Fruit fly (Drosophila melanogaster) whole organism, embryonic: ENCODE measurements around the gene Mvb12.

Experiments used
- Abd-B ChIP-seq: fragments of 200-800 bp; sonication (Bioruptor generic); optimal IDR thresholded peaks from 2 replicates; lab custom pipeline; 2018; ENCODE audit warnings: missing biosample characterization, mild to moderate bottlenecking, missing genetic modification characterization, moderate library complexity
- Adf1 ChIP-seq: fragments of 200-800 bp; sonication (Bioruptor generic); IDR thresholded peaks from 2 replicates; pipeline ENCODE4 v1.3.6; 2022; ENCODE audit warnings: missing biosample characterization, missing genetic modification characterization
- CG10209 ChIP-seq: fragments of 200-800 bp; sonication (Bioruptor generic); optimal IDR thresholded peaks from 3 replicates; lab custom pipeline; 2017; ENCODE audit warnings: missing biosample characterization, mild to moderate bottlenecking, missing genetic modification characterization, missing genetic modification reagents
- CG11085 ChIP-seq: fragments of 200-800 bp; sonication (Bioruptor generic); IDR thresholded peaks from 2 replicates; pipeline ENCODE4 v1.3.6; 2022; ENCODE audit warnings: missing biosample characterization, missing genetic modification characterization
- CG12942 ChIP-seq: fragments of 200-800 bp; sonication (Bioruptor generic); optimal IDR thresholded peaks from 3 replicates; lab custom pipeline; 2016; ENCODE audit warnings: missing biosample characterization, missing genetic modification characterization
- CG13123 ChIP-seq: fragments of 200-800 bp; sonication (Bioruptor generic); optimal IDR thresholded peaks from 2 replicates; lab custom pipeline; 2016; ENCODE audit warnings: missing biosample characterization, missing genetic modification characterization
- CG13775 ChIP-seq: fragments of 200-800 bp; sonication (Bioruptor generic); optimal IDR thresholded peaks from 3 replicates; lab custom pipeline; 2017; ENCODE audit warnings: missing biosample characterization, mild to moderate bottlenecking, missing genetic modification characterization
- CG2120 ChIP-seq: fragments of 200-800 bp; sonication (Bioruptor generic); optimal IDR thresholded peaks from 3 replicates; lab custom pipeline; 2016; ENCODE audit warnings: missing biosample characterization, missing genetic modification characterization
- CG2129 ChIP-seq: fragments of 200-800 bp; sonication (Bioruptor generic); IDR thresholded peaks from 2 replicates; pipeline ENCODE4 v1.3.6; 2022; ENCODE audit warnings: missing biosample characterization, missing genetic modification characterization; ENCODE audit not compliant: partially characterized antibody
- CG32767 ChIP-seq: fragments of 200-800 bp; sonication (Bioruptor generic); IDR thresholded peaks from 2 replicates; pipeline ENCODE4 v1.3.6; 2022; ENCODE audit warnings: missing biosample characterization, missing genetic modification characterization
- CG33557 ChIP-seq: fragments of 200-800 bp; sonication (Bioruptor generic); optimal IDR thresholded peaks from 2 replicates; lab custom pipeline; 2019; ENCODE audit warnings: missing biosample characterization, mild to moderate bottlenecking, missing genetic modification characterization, moderate library complexity
- CG4617 ChIP-seq: fragments of 200-800 bp; sonication (Bioruptor generic); optimal IDR thresholded peaks from 3 replicates; lab custom pipeline; 2016; ENCODE audit warnings: missing biosample characterization, missing genetic modification characterization, borderline replicate concordance
- CG5245 ChIP-seq: fragments of 200-800 bp; sonication (Bioruptor generic); optimal IDR thresholded peaks from 3 replicates; lab custom pipeline; 2016; ENCODE audit warnings: missing biosample characterization, missing genetic modification characterization
- CG7357 ChIP-seq: fragments of 200-800 bp; sonication (Bioruptor generic); IDR thresholded peaks from 3 replicates; pipeline ENCODE4 v1.3.6; 2022; ENCODE audit warnings: missing biosample characterization, missing genetic modification characterization
- CG7987 ChIP-seq: fragments of 200-800 bp; sonication (Bioruptor generic); optimal IDR thresholded peaks from 2 replicates; lab custom pipeline; 2018; ENCODE audit warnings: missing biosample characterization, mild to moderate bottlenecking, missing genetic modification characterization, moderate library complexity
- Dip2 ChIP-seq: fragments of 200-800 bp; sonication (Bioruptor generic); IDR thresholded peaks from 2 replicates; pipeline ENCODE4 v1.3.6; 2022; ENCODE audit warnings: missing biosample characterization, missing genetic modification characterization
- Fer1 ChIP-seq: fragments of 200-800 bp; sonication (Bioruptor generic); optimal IDR thresholded peaks from 2 replicates; lab custom pipeline; 2017; ENCODE audit warnings: missing biosample characterization, mild to moderate bottlenecking, missing genetic modification characterization
- Fer2 ChIP-seq: fragments of 200-800 bp; sonication (Bioruptor generic); optimal IDR thresholded peaks from 2 replicates; lab custom pipeline; 2018; ENCODE audit warnings: missing biosample characterization, mild to moderate bottlenecking, missing genetic modification characterization, moderate library complexity
- Fer3 ChIP-seq: fragments of 200-800 bp; sonication (Bioruptor generic); optimal IDR thresholded peaks from 2 replicates; lab custom pipeline; 2018; ENCODE audit warnings: missing biosample characterization, mild to moderate bottlenecking, missing genetic modification characterization, moderate library complexity
- HLH4C ChIP-seq: fragments of 200-800 bp; sonication (Bioruptor generic); IDR thresholded peaks from 3 replicates; pipeline ENCODE4 v1.3.6; 2022; ENCODE audit warnings: missing biosample characterization, missing genetic modification characterization; ENCODE audit not compliant: partially characterized antibody
- Hand ChIP-seq: fragments of 200-800 bp; sonication (Bioruptor generic); optimal IDR thresholded peaks from 2 replicates; lab custom pipeline; 2017; ENCODE audit warnings: mild to moderate bottlenecking, missing biosample characterization, missing genetic modification reagents, missing genetic modification characterization
- Hr78 ChIP-seq, 2 experiments: fragments of 200-800 bp in 1 of 2; fragments of >200 bp in 1 of 2; sonication (Bioruptor generic) in 1 of 2; optimal IDR thresholded peaks; 2 replicates each; lab custom pipeline; 2017 to 2019; ENCODE audit warnings: missing biosample characterization in 2 of 2, missing genetic modification characterization in 2 of 2, mild to moderate bottlenecking in 1 of 2, moderate library complexity in 1 of 2
- Lhr ChIP-seq: fragments of 200-800 bp; sonication (Bioruptor generic); optimal IDR thresholded peaks from 3 replicates; lab custom pipeline; 2017; ENCODE audit warnings: mild to moderate bottlenecking, missing biosample characterization, missing genetic modification reagents, missing genetic modification characterization
- Lpt ChIP-seq: fragments of >200 bp; optimal IDR thresholded peaks from 2 replicates; lab custom pipeline; 2018; ENCODE audit warnings: missing biosample characterization, missing genetic modification characterization
- Mes4 ChIP-seq: fragments of 200-800 bp; sonication (Bioruptor generic); optimal IDR thresholded peaks from 2 replicates; lab custom pipeline; 2016; ENCODE audit warnings: missing biosample characterization, missing genetic modification characterization
- Myb ChIP-seq: fragments of 200-800 bp; sonication (Bioruptor generic); optimal IDR thresholded peaks from 2 replicates; lab custom pipeline; 2016; ENCODE audit warnings: missing biosample characterization, missing genetic modification characterization
- Oli ChIP-seq: fragments of 200-800 bp; sonication (Bioruptor generic); optimal IDR thresholded peaks from 2 replicates; lab custom pipeline; 2018; ENCODE audit warnings: missing biosample characterization, mild to moderate bottlenecking, missing genetic modification characterization, moderate library complexity
- PHDP ChIP-seq: fragments of 200-800 bp; sonication (Bioruptor generic); optimal IDR thresholded peaks from 3 replicates; lab custom pipeline; 2018; ENCODE audit warnings: missing biosample characterization, mild to moderate bottlenecking, missing genetic modification characterization, moderate library complexity
- Ptx1 ChIP-seq: fragments of 200-800 bp; sonication (Bioruptor generic); IDR thresholded peaks from 2 replicates; pipeline ENCODE4 v1.3.6; 2022; ENCODE audit warnings: missing biosample characterization, missing genetic modification characterization
- Side ChIP-seq: fragments of 200-800 bp; sonication (Bioruptor generic); optimal IDR thresholded peaks from 2 replicates; lab custom pipeline; 2016; ENCODE audit warnings: missing biosample characterization, missing genetic modification characterization
- TFAM ChIP-seq: fragments of 200-800 bp; sonication (Bioruptor generic); optimal IDR thresholded peaks from 2 replicates; lab custom pipeline; 2017; ENCODE audit warnings: missing biosample characterization, missing genetic modification characterization, inconsistent platforms
- abd-A ChIP-seq: fragments of 200-800 bp; sonication (Bioruptor generic); optimal IDR thresholded peaks from 3 replicates; lab custom pipeline; 2019; ENCODE audit warnings: missing biosample characterization, mild to moderate bottlenecking, missing genetic modification characterization, moderate library complexity
- bab2 ChIP-seq: fragments of 200-800 bp; sonication (Bioruptor generic); optimal IDR thresholded peaks from 2 replicates; lab custom pipeline; 2016; ENCODE audit warnings: missing biosample characterization, missing genetic modification characterization
- da ChIP-seq: fragments of 200-800 bp; sonication (Bioruptor generic); optimal IDR thresholded peaks from 2 replicates; lab custom pipeline; 2016; ENCODE audit warnings: missing biosample characterization, missing genetic modification characterization
- dati ChIP-seq: fragments of 200-800 bp; sonication (Bioruptor generic); IDR thresholded peaks from 2 replicates; pipeline ENCODE4 v1.3.6; 2022; ENCODE audit warnings: missing biosample characterization, missing genetic modification characterization
- dmrt99B ChIP-seq: fragments of 200-800 bp; sonication (Bioruptor generic); optimal IDR thresholded peaks from 2 replicates; lab custom pipeline; 2018; ENCODE audit warnings: missing biosample characterization, mild to moderate bottlenecking, missing genetic modification characterization, moderate library complexity
- grn ChIP-seq: fragments of 200-800 bp; sonication (Bioruptor generic); optimal IDR thresholded peaks from 3 replicates; lab custom pipeline; 2017; ENCODE audit warnings: missing biosample characterization, missing genetic modification characterization
- h ChIP-seq: fragments of >200 bp; optimal IDR thresholded peaks from 2 replicates; lab custom pipeline; 2017
- klu ChIP-seq: fragments of 200-800 bp; sonication (Bioruptor generic); IDR thresholded peaks from 2 replicates; pipeline ENCODE4 v1.3.6; 2022; ENCODE audit warnings: missing biosample characterization, missing genetic modification characterization
- knrl ChIP-seq: fragments of 200-800 bp; sonication (Bioruptor generic); IDR thresholded peaks from 3 replicates; pipeline ENCODE4 v1.3.6; 2022; ENCODE audit warnings: missing biosample characterization, missing genetic modification characterization; ENCODE audit not compliant: partially characterized antibody
- luna ChIP-seq: fragments of 200-800 bp; sonication (Bioruptor generic); optimal IDR thresholded peaks from 2 replicates; lab custom pipeline; 2016; ENCODE audit warnings: missing biosample characterization, missing genetic modification characterization
- nau ChIP-seq: fragments of 200-800 bp; sonication (Bioruptor generic); optimal IDR thresholded peaks from 3 replicates; lab custom pipeline; 2017; ENCODE audit warnings: missing biosample characterization, mild to moderate bottlenecking, missing genetic modification characterization, missing genetic modification reagents
- nmo ChIP-seq: fragments of 200-800 bp; sonication (Bioruptor generic); optimal IDR thresholded peaks from 2 replicates; lab custom pipeline; 2018; ENCODE audit warnings: missing biosample characterization, mild to moderate bottlenecking, missing genetic modification characterization, moderate library complexity
- org-1 ChIP-seq: fragments of 200-800 bp; sonication (Bioruptor generic); optimal IDR thresholded peaks from 2 replicates; lab custom pipeline; 2017; ENCODE audit warnings: missing biosample characterization, missing genetic modification characterization
- scrt ChIP-seq: fragments of 200-800 bp; sonication (Bioruptor generic); optimal IDR thresholded peaks from 2 replicates; lab custom pipeline; 2018; ENCODE audit warnings: missing biosample characterization, mild to moderate bottlenecking, missing genetic modification characterization, moderate library complexity
- seq ChIP-seq: fragments of 200-800 bp; sonication (Bioruptor generic); IDR thresholded peaks from 2 replicates; pipeline ENCODE4 v1.3.6; 2022; ENCODE audit warnings: missing biosample characterization, missing genetic modification characterization
- shn ChIP-seq: fragments of 200-800 bp; sonication (Bioruptor generic); optimal IDR thresholded peaks from 3 replicates; lab custom pipeline; 2016; ENCODE audit warnings: missing biosample characterization, missing genetic modification characterization
- sima ChIP-seq: fragments of 200-800 bp; sonication (Bioruptor generic); optimal IDR thresholded peaks from 2 replicates; lab custom pipeline; 2016; ENCODE audit warnings: missing biosample characterization, missing genetic modification characterization
- tll ChIP-seq, 2 experiments: fragments of 200-800 bp in 1 of 2; fragments of >200 bp in 1 of 2; sonication (Bioruptor generic) in 1 of 2; optimal IDR thresholded peaks; 2 replicates each; lab custom pipeline; 2017 to 2019; ENCODE audit warnings: missing biosample characterization in 2 of 2, missing genetic modification characterization in 2 of 2, mild to moderate bottlenecking in 1 of 2, moderate library complexity in 1 of 2
- trh ChIP-seq: fragments of 200-800 bp; sonication (Bioruptor generic); optimal IDR thresholded peaks from 2 replicates; lab custom pipeline; 2016; ENCODE audit warnings: missing biosample characterization, missing genetic modification characterization
- z ChIP-seq: fragments of 200-800 bp; sonication (Bioruptor generic); IDR thresholded peaks from 3 replicates; pipeline ENCODE4 v1.3.6; 2022; ENCODE audit warnings: missing biosample characterization, missing genetic modification characterization

Gene Mvb12

DNA sequence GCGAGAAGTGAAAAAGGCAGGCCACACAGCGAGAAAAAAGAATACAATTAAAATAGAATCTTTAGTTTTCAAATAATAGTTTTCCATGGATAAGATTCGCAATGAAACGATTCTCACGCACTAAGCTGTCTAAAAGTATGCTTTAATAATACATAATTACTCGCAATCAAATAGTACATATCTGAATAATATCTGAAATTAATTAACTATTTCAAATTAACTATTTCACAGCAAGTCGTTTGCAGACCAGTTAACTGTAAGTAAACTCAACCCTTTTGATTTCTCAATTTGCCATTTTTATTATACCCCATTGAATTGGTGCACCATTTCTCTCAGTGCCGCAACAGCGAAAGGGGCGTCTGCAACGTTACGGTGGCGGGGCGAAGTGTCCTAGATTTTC, 24.4 kb upstream of the Mvb12 start (continued):
- TF ChIP-seq z (GFP tag; lab: Robert Waterston, UW) (no peak), CG32767 (GFP tag; lab: Robert Waterston, UW) (no peak), Fer1 (GFP tag; lab: Kevin White, UChicago) (peak; percentile 57), scrt (no peak), da (no peak), CG7987 (GFP tag; lab: Kevin White, UChicago) (no peak), abd-A (tag; lab: Kevin White, UChicago) (no peak), TFAM (no peak), knrl (GFP tag; lab: Robert Waterston, UW) (no peak), CG13775 (GFP tag; lab: Kevin White, UChicago) (peak; percentile 10), Myb (GFP tag; lab: Kevin White, UChicago) (no peak), Fer3 (no peak), seq (GFP tag; lab: Robert Waterston, UW) (no peak), CG10209 (GFP tag; lab: Kevin White, UChicago) (peak; percentile 7), Hand (GFP tag; lab: Kevin White, UChicago) (peak; percentile 60), Abd-B (no peak), tll (GFP tag; optimal IDR thresholded peaks at IDR 0.05; lab: Kevin White, UChicago) (no peak), nau (no peak), bab2 (GFP tag; lab: Kevin White, UChicago) (no peak), PHDP (no peak), luna (GFP tag; lab: Kevin White, UChicago) (no peak), CG2120 (peak; percentile 51), HLH4C (GFP tag; lab: Robert Waterston, UW) (no peak), Ptx1 (GFP tag; lab: Robert Waterston, UW) (0 out of 2 replicates have a peak, but pooled peaks have one; percentile 18), klu (no peak), Lpt (GFP tag; lab: Kevin White, UChicago) (no peak), Dip2 (GFP tag; lab: Robert Waterston, UW) (no peak), Fer2 (no peak), Adf1 (no peak), CG5245 (GFP tag; lab: Kevin White, UChicago) (no peak), Side (GFP tag; lab: Kevin White, UChicago) (no peak), Hr78 (GFP tag; optimal IDR thresholded peaks at IDR 0.05; lab: Kevin White, UChicago) (no peak), CG11085 (GFP tag; lab: Robert Waterston, UW) (no peak), dmrt99B (tag; lab: Kevin White, UChicago) (no peak), CG12942 (GFP tag; lab: Kevin White, UChicago) (no peak), CG33557 (no peak), CG2129 (GFP tag; lab: Robert Waterston, UW) (no peak), org-1 (no peak), Lhr (no peak), CG13123 (no peak), Mes4 (no peak), trh (GFP tag; lab: Kevin White, UChicago) (no peak), sima (GFP tag; lab: Kevin White, UChicago) (no peak), dati (no peak), Oli (peak; percentile 28), CG4617 (no peak), shn (GFP tag; lab: Kevin White, UChicago) (no peak), h (lab: Kevin White, UChicago) (no peak), CG7357 (GFP tag; lab: Robert Waterston, UW) (0 out of 3 replicates have a peak, but pooled peaks have one; percentile 10), nmo (GFP tag; lab: Kevin White, UChicago) (peak; percentile 51), grn (GFP tag; lab: Kevin White, UChicago) (no peak)
